Worm (Caenorhabditis elegans) whole organism, early embryonic: ENCODE data around the gene rec-8.

Experiments
- B0310.2 ChIP-seq: sonication (generic microtip); optimal IDR thresholded peaks from 2 replicates; lab custom pipeline; 2016; ENCODE audit warnings: mild to moderate bottlenecking, missing genetic modification characterization, missing compliant biosample characterization
- F13C5.2 ChIP-seq: sonication (generic microtip); optimal IDR thresholded peaks from 2 replicates; lab custom pipeline; 2017; ENCODE audit warnings: mild to moderate bottlenecking, missing genetic modification characterization, inconsistent platforms, missing compliant biosample characterization
- aly-1 ChIP-seq: sonication (generic microtip); optimal IDR thresholded peaks from 2 replicates; lab custom pipeline; 2016; ENCODE audit warnings: missing genetic modification characterization, missing compliant biosample characterization
- ama-1 ChIP-seq: fragments of 150-350 bp; optimal IDR thresholded peaks from 2 replicates; lab custom pipeline; 2014
- ceh-13 ChIP-seq: fragments of 200-800 bp; sonication (Bioruptor generic); optimal IDR thresholded peaks from 2 replicates; lab custom pipeline; 2018; ENCODE audit warnings: mild to moderate bottlenecking, missing genetic modification characterization, missing compliant biosample characterization
- ceh-36 ChIP-seq: sonication (generic microtip); optimal IDR thresholded peaks from 2 replicates; lab custom pipeline; 2016; ENCODE audit warnings: missing genetic modification characterization, inconsistent platforms, missing compliant biosample characterization
- ets-7 ChIP-seq: sonication (generic microtip); optimal IDR thresholded peaks from 2 replicates; lab custom pipeline; 2016; ENCODE audit warnings: missing genotype, missing genetic modification characterization, missing compliant biosample characterization
- flt-1 ChIP-seq: fragments of 200-800 bp; sonication (Bioruptor generic); IDR thresholded peaks from 2 replicates; pipeline ENCODE4 v1.3.6; 2022; ENCODE audit warnings: missing genetic modification characterization, missing compliant biosample characterization
- hmbx-1 ChIP-seq: sonication (generic microtip); optimal IDR thresholded peaks from 2 replicates; lab custom pipeline; 2016; ENCODE audit warnings: mild to moderate bottlenecking, missing genetic modification characterization, missing compliant biosample characterization
- hmg-4 ChIP-seq: fragments of 200-800 bp; sonication (Bioruptor generic); optimal IDR thresholded peaks from 2 replicates; lab custom pipeline; 2018; ENCODE audit warnings: mild to moderate bottlenecking, missing genetic modification characterization, missing compliant biosample characterization
- hnd-1 ChIP-seq: sonication (generic microtip); optimal IDR thresholded peaks from 2 replicates; lab custom pipeline; 2016; ENCODE audit warnings: missing genetic modification characterization, missing compliant biosample characterization
- pes-1 ChIP-seq: fragments of 200-800 bp; sonication (Bioruptor generic); IDR thresholded peaks from 2 replicates; pipeline ENCODE4 v1.3.6; 2022; ENCODE audit warnings: missing genetic modification reagents, missing genetic modification characterization, missing compliant biosample characterization
- scrt-1 ChIP-seq: fragments of 200-800 bp; sonication (Bioruptor generic); IDR thresholded peaks from 2 replicates; pipeline ENCODE4 v1.3.6; 2022; ENCODE audit warnings: missing genetic modification characterization, missing compliant biosample characterization
- sea-1 ChIP-seq: fragments of 200-800 bp; sonication (Bioruptor generic); conservative IDR thresholded peaks from 2 replicates; pipeline ENCODE4 v1.3.6; 2022; ENCODE audit warnings: missing genetic modification characterization, missing compliant biosample characterization
- tbx-11 ChIP-seq: fragments of 200-800 bp; sonication (Bioruptor generic); IDR thresholded peaks from 2 replicates; pipeline ENCODE4 v1.3.6; 2022; ENCODE audit warnings: missing genetic modification characterization, missing compliant biosample characterization
- tbx-37 ChIP-seq: fragments of 200-800 bp; sonication (Bioruptor generic); conservative IDR thresholded peaks from 2 replicates; pipeline ENCODE4 v1.3.6; 2022; ENCODE audit warnings: missing genetic modification reagents, missing genetic modification characterization, missing compliant biosample characterization
- tra-4 ChIP-seq: sonication (generic microtip); optimal IDR thresholded peaks from 2 replicates; lab custom pipeline; 2017; ENCODE audit warnings: missing genetic modification characterization, missing compliant biosample characterization

Gene rec-8

ce11 chrIV:13327064-13327463 lies 25.9 kb downstream of the rec-8 start:
- TF ChIP-seq hnd-1 (tag; lab: Kevin White, UChicago) (no peak), hmg-4 (GFP tag; lab: Kevin White, UChicago) (no peak), aly-1 (tag; lab: Kevin White, UChicago) (no peak), F13C5.2 (no peak), ceh-13 (GFP tag; lab: Kevin White, UChicago) (no peak), ceh-36 (tag; lab: Kevin White, UChicago) (no peak), pes-1 (GFP tag; lab: Robert Waterston, UW) (no peak), flt-1 (GFP tag; lab: Robert Waterston, UW) (no peak), ets-7 (no peak), tbx-11 (GFP tag; lab: Robert Waterston, UW) (no peak), hmbx-1 (no peak), tbx-37 (GFP tag; lab: Robert Waterston, UW) (no peak), ama-1 (lab: Kevin White, UChicago) (no peak), sea-1 (GFP tag; lab: Robert Waterston, UW) (no peak)

- TF ChIP-seq tbx-37 (GFP tag; lab: Robert Waterston, UW): no peak
- no peak for TF ChIP-seq ceh-36 (tag; lab: Kevin White, UChicago)
- TF ChIP-seq B0310.2 (tag; lab: Kevin White, UChicago): no peak
- no peak for TF ChIP-seq hmg-4 (GFP tag; lab: Kevin White, UChicago)
- TF ChIP-seq scrt-1 (GFP tag; lab: Robert Waterston, UW): no peak
- no peak for TF ChIP-seq tbx-11 (GFP tag; lab: Robert Waterston, UW)
- TF ChIP-seq flt-1 (GFP tag; lab: Robert Waterston, UW): no peak
- TF ChIP-seq ceh-13 (GFP tag; lab: Kevin White, UChicago): no peak
- no peak for TF ChIP-seq tra-4
- no peak for TF ChIP-seq ets-7
Observed at ce11 chrIV:13323823-13324359, 29.1 kb downstream of the rec-8 start, which contains the start of gene fat-2. Gene fat-2 (plus strand): TSS chrIV:13323873.

ce11 chrIV:13322429-13322828 lies 30.6 kb downstream of the rec-8 start:
- TF ChIP-seq tra-4: no peak

- TF ChIP-seq ets-7 (no peak), hmg-4 (GFP tag; lab: Kevin White, UChicago) (no peak), scrt-1 (GFP tag; lab: Robert Waterston, UW) (no peak), tbx-11 (GFP tag; lab: Robert Waterston, UW) (no peak), sea-1 (GFP tag; lab: Robert Waterston, UW) (no peak), aly-1 (tag; lab: Kevin White, UChicago) (no peak)
Observed at ce11 chrIV:13319886-13320650, 32.9 kb downstream of the rec-8 start.

ce11 chrIV:13318773-13319172 lies 34.2 kb downstream of the rec-8 start:
- no peak for TF ChIP-seq ama-1 (lab: Kevin White, UChicago)
- no peak for TF ChIP-seq tbx-37 (GFP tag; lab: Robert Waterston, UW)
- no peak for TF ChIP-seq aly-1 (tag; lab: Kevin White, UChicago)
- TF ChIP-seq ets-7: no peak
- TF ChIP-seq scrt-1 (GFP tag; lab: Robert Waterston, UW): no peak
- no peak for TF ChIP-seq B0310.2 (tag; lab: Kevin White, UChicago)

ce11 chrIV:13315344-13315743 lies 37.6 kb downstream of the rec-8 start, which contains the start of gene fat-1:
Gene fat-1 (plus strand): TSS chrIV:13315644.
- TF ChIP-seq ceh-13 (GFP tag; lab: Kevin White, UChicago) (no peak), aly-1 (tag; lab: Kevin White, UChicago) (no peak), ets-7 (no peak), B0310.2 (tag; lab: Kevin White, UChicago) (no peak), hmg-4 (GFP tag; lab: Kevin White, UChicago) (no peak), tbx-11 (GFP tag; lab: Robert Waterston, UW) (no peak), hnd-1 (tag; lab: Kevin White, UChicago) (no peak), ama-1 (lab: Kevin White, UChicago) (no peak), flt-1 (GFP tag; lab: Robert Waterston, UW) (no peak), hmbx-1 (no peak), pes-1 (GFP tag; lab: Robert Waterston, UW) (no peak), ceh-36 (tag; lab: Kevin White, UChicago) (no peak), F13C5.2 (no peak)

ce11 chrIV:13314181-13314580 lies 38.8 kb downstream of the rec-8 start:
- no peak for TF ChIP-seq hmbx-1

- TF ChIP-seq hmg-4 (GFP tag; lab: Kevin White, UChicago) (no peak), ama-1 (lab: Kevin White, UChicago) (no peak), hmbx-1 (no peak), flt-1 (GFP tag; lab: Robert Waterston, UW) (no peak), tbx-11 (GFP tag; lab: Robert Waterston, UW) (no peak), hnd-1 (tag; lab: Kevin White, UChicago) (no peak), pes-1 (GFP tag; lab: Robert Waterston, UW) (no peak), ceh-13 (GFP tag; lab: Kevin White, UChicago) (no peak), tra-4 (no peak), ceh-36 (tag; lab: Kevin White, UChicago) (no peak), tbx-37 (GFP tag; lab: Robert Waterston, UW) (no peak), aly-1 (tag; lab: Kevin White, UChicago) (no peak), ets-7 (no peak), scrt-1 (GFP tag; lab: Robert Waterston, UW) (no peak), B0310.2 (tag; lab: Kevin White, UChicago) (no peak), F13C5.2 (no peak), sea-1 (GFP tag; lab: Robert Waterston, UW) (no peak)
Observed at ce11 chrIV:13313156-13313555, 39.8 kb downstream of the rec-8 start.
